Fruit fly (Drosophila melanogaster) whole organism, adult: Measurements from ENCODE around the gene hid.

Experiments
- CG1620 ChIP-seq: fragments of 200-800 bp; sonication (Bioruptor generic); optimal IDR thresholded peaks from 2 replicates; lab custom pipeline; 2016; ENCODE audit warnings: missing biosample characterization, missing genetic modification characterization
- CG7045 ChIP-seq: fragments of 200-800 bp; sonication (Bioruptor generic); optimal IDR thresholded peaks from 2 replicates; lab custom pipeline; 2017; ENCODE audit warnings: missing biosample characterization, mild to moderate bottlenecking, missing genetic modification characterization
- Crg-1 ChIP-seq: fragments of 200-800 bp; sonication (Bioruptor generic); optimal IDR thresholded peaks from 2 replicates; lab custom pipeline; 2016; ENCODE audit warnings: missing biosample characterization, missing genetic modification characterization
- Hr96 ChIP-seq: fragments of 200-800 bp; sonication (Bioruptor generic); optimal IDR thresholded peaks from 2 replicates; lab custom pipeline; 2016; ENCODE audit warnings: missing biosample characterization, missing genetic modification characterization
- cic ChIP-seq: fragments of 200-800 bp; sonication (Bioruptor generic); optimal IDR thresholded peaks from 2 replicates; lab custom pipeline; 2017; ENCODE audit warnings: missing biosample characterization, mild to moderate bottlenecking, missing genetic modification characterization, moderate library complexity
- kay ChIP-seq: fragments of 200-800 bp; sonication (Bioruptor generic); peaks from one replicate; lab custom pipeline; 2016; ENCODE audit warnings: missing biosample characterization, missing genetic modification characterization, borderline replicate concordance
- ovo ChIP-seq: fragments of 200-800 bp; sonication (Bioruptor generic); optimal IDR thresholded peaks from 2 replicates; lab custom pipeline; 2016; ENCODE audit warnings: missing biosample characterization, missing genetic modification characterization
- tj ChIP-seq: fragments of 200-800 bp; sonication (Bioruptor generic); optimal IDR thresholded peaks from 3 replicates; lab custom pipeline; 2017; ENCODE audit warnings: missing biosample characterization, mild to moderate bottlenecking, missing genetic modification characterization, moderate library complexity

DNA sequence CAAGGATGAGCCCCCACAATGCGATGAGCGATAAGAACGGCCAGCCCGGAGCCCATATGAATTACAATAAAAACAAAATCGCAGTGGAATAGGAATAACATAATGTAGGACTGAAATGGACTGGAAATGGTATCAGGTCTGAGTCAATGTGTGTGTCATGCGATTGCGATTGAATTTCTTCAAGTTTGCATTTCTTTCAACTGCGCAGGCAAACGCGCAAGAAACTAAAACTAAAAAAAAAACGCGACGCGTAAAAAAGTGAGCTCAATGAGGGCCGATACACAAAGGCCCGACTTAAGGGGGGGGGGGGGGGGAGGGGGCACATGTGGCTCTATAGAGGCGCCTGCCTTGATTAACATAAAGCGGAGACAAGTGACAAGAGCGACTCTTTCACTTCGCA lies 14.3 kb downstream of the hid start:
- no peak for TF ChIP-seq Hr96 (GFP tag; lab: Kevin White, UChicago)
- TF ChIP-seq Crg-1 = no peak
- TF ChIP-seq ovo (GFP tag; lab: Kevin White, UChicago) = no peak
- TF ChIP-seq tj (GFP tag; lab: Kevin White, UChicago) = peak; percentile 88
- no peak for TF ChIP-seq CG7045
- TF ChIP-seq cic (GFP tag; lab: Kevin White, UChicago) = no peak
- peak; percentile 62 for TF ChIP-seq kay (GFP tag; lab: Kevin White, UChicago)
- TF ChIP-seq CG1620 (GFP tag; lab: Kevin White, UChicago) = no peak
